Worm (Caenorhabditis elegans): ENCODE results near the gene emre-1.

DNA sequence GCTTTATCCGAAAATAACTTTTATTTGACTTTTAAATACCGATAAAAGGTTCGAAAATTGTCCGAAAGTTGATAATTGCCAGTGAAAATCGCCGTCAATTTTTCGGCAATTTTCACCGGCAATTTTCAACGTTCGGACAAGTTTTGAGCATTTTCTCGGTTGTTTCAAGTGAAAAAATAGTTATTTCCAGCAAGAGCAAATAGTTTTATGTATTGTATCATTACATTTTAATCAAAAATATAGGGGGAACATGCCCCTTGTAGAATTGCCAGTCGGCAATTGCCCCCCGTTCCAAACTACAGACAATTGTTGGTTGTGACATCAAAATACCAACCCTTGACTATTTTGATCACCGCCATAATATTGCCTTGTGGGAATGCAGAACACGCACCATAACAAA lies 17.0 kb upstream of the emre-1 start, which contains the start of gene rgs-10:
- TF ChIP-seq mdl-1 (tag; optimal IDR thresholded peaks at IDR 0.05), result no peak
- TF ChIP-seq nhr-237 (tag; optimal IDR thresholded peaks at IDR 0.05), result no peak
- no peak for TF ChIP-seq ztf-11 (tag; optimal IDR thresholded peaks at IDR 0.05)
- TF ChIP-seq unc-55 (GFP tag; optimal IDR thresholded peaks at IDR 0.05), result no peak
- no peak for TF ChIP-seq dmd-4 (tag; optimal IDR thresholded peaks at IDR 0.05)
- no peak for TF ChIP-seq ztf-4 (tag; optimal IDR thresholded peaks at IDR 0.05)
- no peak for TF ChIP-seq peb-1 (tag; optimal IDR thresholded peaks at IDR 0.05)
- TF ChIP-seq lsy-2 (tag; optimal IDR thresholded peaks at IDR 0.05), result no peak
- no peak for TF ChIP-seq aly-2 (tag; optimal IDR thresholded peaks at IDR 0.05)
- no peak for TF ChIP-seq ceh-82 (tag; optimal IDR thresholded peaks at IDR 0.05)
- TF ChIP-seq ama-1 (optimal IDR thresholded peaks at IDR 0.05), result no peak
